Fruit fly (Drosophila melanogaster): Measurements from ENCODE around the gene Jon65Ai.

Jon65Ai gene

DNA sequence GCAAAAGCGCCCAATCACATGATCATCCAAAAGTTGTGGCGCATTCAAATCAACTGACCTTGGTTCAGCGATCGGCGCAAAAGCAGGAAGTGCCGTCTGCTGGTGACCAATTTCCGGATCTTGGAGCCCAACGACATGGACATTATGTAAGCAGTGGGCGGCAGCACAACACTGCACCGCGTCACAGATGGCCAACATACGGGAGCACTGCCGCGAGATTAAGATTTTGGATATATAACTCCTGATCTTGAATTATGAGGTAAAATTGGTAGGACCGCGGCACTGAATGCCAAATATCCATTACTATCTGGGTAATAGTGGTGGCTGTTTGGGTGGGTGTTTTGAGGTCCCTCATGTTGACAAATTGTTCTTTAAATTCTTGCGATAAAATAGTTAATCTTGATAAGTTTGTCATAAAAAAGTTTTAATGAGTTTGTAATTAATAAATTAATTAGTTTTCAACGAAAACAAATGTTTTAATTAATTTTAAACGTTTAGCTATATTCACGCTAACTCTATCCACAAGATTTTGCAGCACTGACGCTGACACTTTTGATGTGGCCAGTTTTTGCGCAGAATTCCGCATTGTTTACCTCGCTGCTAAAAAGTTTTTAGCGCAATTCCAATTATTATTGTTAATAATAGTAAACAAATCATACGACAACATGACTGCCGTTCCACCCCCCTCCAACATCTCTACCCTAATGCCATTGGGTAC lies 20.9 kb upstream of the Jon65Ai start, which contains the start of the genes CG13295 and CG6610 (continued):
- TF ChIP-seq stwl (tag; optimal IDR thresholded peaks at IDR 0.05) = peak; percentile 58
- peak in 1 of 2 experiments; percentile 39 for TF ChIP-seq bsh (GFP tag; optimal IDR thresholded peaks at IDR 0.05)
- TF ChIP-seq CG3407 (GFP tag; optimal IDR thresholded peaks at IDR 0.05) = no peak
- TF ChIP-seq br (optimal IDR thresholded peaks at IDR 0.05) = no peak
- peak; percentile 86 for TF ChIP-seq Med (GFP tag)
- TF ChIP-seq D19A (tag; optimal IDR thresholded peaks at IDR 0.05) = peak; percentile 42
- TF ChIP-seq al (GFP tag; IDR thresholded peaks at IDR 0.05) = peak; percentile 63
- TF ChIP-seq CG15601 (tag; optimal IDR thresholded peaks at IDR 0.05) = peak; percentile 54
- TF ChIP-seq tio (GFP tag; optimal IDR thresholded peaks at IDR 0.05) = peak; percentile 19
- TF ChIP-seq CG10431 (GFP tag; optimal IDR thresholded peaks at IDR 0.05) = peak; percentile 97
- peak; percentile 56 for TF ChIP-seq CG3281 (GFP tag; optimal IDR thresholded peaks at IDR 0.05)
- TF ChIP-seq mirr (GFP tag; optimal IDR thresholded peaks at IDR 0.05) = no peak
- TF ChIP-seq zfh2 (GFP tag; optimal IDR thresholded peaks at IDR 0.05) = peak; percentile 64
- peak; percentile 19 for TF ChIP-seq shn (GFP tag; optimal IDR thresholded peaks at IDR 0.05)
- TF ChIP-seq Stat92E (GFP tag; optimal IDR thresholded peaks at IDR 0.05) = peak in 1 of 3 experiments; percentile 25
- TF ChIP-seq az2 (GFP tag; optimal IDR thresholded peaks at IDR 0.05) = peak; percentile 27
- 0 out of 3 replicates have a peak, but pooled peaks have one; percentile 40 for TF ChIP-seq CG11695 (GFP tag; IDR thresholded peaks at IDR 0.05)
- peak; percentile 25 for TF ChIP-seq CG7786 (GFP tag; optimal IDR thresholded peaks at IDR 0.05)
- TF ChIP-seq Sox102F (GFP tag; optimal IDR thresholded peaks at IDR 0.05) = peak; percentile 39
- TF ChIP-seq z (GFP tag; IDR thresholded peaks at IDR 0.05) = no peak
- TF ChIP-seq Taf1 (GFP tag; IDR thresholded peaks at IDR 0.05) = no peak
- TF ChIP-seq Deaf1 (tag; optimal IDR thresholded peaks at IDR 0.05) = peak; percentile 27
- no peak for TF ChIP-seq usp (GFP tag; optimal IDR thresholded peaks at IDR 0.05)
- TF ChIP-seq vvl (GFP tag; IDR thresholded peaks at IDR 0.05) = no peak
- peak in 1 of 3 experiments; percentile 71 for TF ChIP-seq lola (GFP tag; optimal IDR thresholded peaks at IDR 0.05)
- peak; percentile 17 for TF ChIP-seq CG12744 (GFP tag; optimal IDR thresholded peaks at IDR 0.05)
- peak in 1 of 2 experiments; percentile 84 for TF ChIP-seq Eip74EF (GFP tag; optimal IDR thresholded peaks at IDR 0.05)
- TF ChIP-seq CG13775 (GFP tag; optimal IDR thresholded peaks at IDR 0.05) = peak; percentile 66
- TF ChIP-seq Tbp (GFP tag; optimal IDR thresholded peaks at IDR 0.05) = no peak
- TF ChIP-seq cwo (GFP tag; optimal IDR thresholded peaks at IDR 0.05) = no peak
- TF ChIP-seq CG17829 (tag; optimal IDR thresholded peaks at IDR 0.05) = peak; percentile 38
- TF ChIP-seq ab (GFP tag; optimal IDR thresholded peaks at IDR 0.05) = no peak
- peak; percentile 60 for TF ChIP-seq CG11085 (GFP tag; IDR thresholded peaks at IDR 0.05)
- TF ChIP-seq lilli (GFP tag; optimal IDR thresholded peaks at IDR 0.05) = peak; percentile 71
- no peak for TF ChIP-seq gro (GFP tag; optimal IDR thresholded peaks at IDR 0.05)
- peak; percentile 20 for TF ChIP-seq Dad (GFP tag; optimal IDR thresholded peaks at IDR 0.05)
- TF ChIP-seq fd3F (GFP tag; optimal IDR thresholded peaks at IDR 0.05) = peak; percentile 60
- TF ChIP-seq HmgZ (tag; optimal IDR thresholded peaks at IDR 0.05) = peak; percentile 75
- no peak for TF ChIP-seq H2.0 (GFP tag; IDR thresholded peaks at IDR 0.05)
- TF ChIP-seq CrebB (tag; optimal IDR thresholded peaks at IDR 0.05) = peak; percentile 23
- TF ChIP-seq dysf (GFP tag; IDR thresholded peaks at IDR 0.05) = peak; percentile 69; the same call in 2 of the 3 replicates
- TF ChIP-seq CG12299 (tag; optimal IDR thresholded peaks at IDR 0.05) = peak; percentile 14
- peak; percentile 42; the same call in 1 of the 2 replicates for TF ChIP-seq CG4404 (GFP tag; IDR thresholded peaks at IDR 0.05)
- TF ChIP-seq chif (GFP tag; optimal IDR thresholded peaks at IDR 0.05) = peak in 1 of 2 experiments; percentile 37
- TF ChIP-seq CG1529 (GFP tag; optimal IDR thresholded peaks at IDR 0.05) = peak; percentile 29
- peak; percentile 28; the same call in 1 of the 2 replicates for TF ChIP-seq esg (GFP tag; conservative IDR thresholded peaks at IDR 0.05)
- peak; percentile 61 for TF ChIP-seq NfI (GFP tag; optimal IDR thresholded peaks at IDR 0.05)
- TF ChIP-seq E2f2 (GFP tag; IDR thresholded peaks at IDR 0.05) = peak; percentile 40; the same call in 1 of the 2 replicates
- no peak for TF ChIP-seq CG42726 (GFP tag; IDR thresholded peaks at IDR 0.05; ENCODE audit: partially characterized antibody)
